Fruit fly (Drosophila melanogaster) whole organism, embryonic: Measurements from ENCODE around the gene Rpt6R.

Source experiments
- Antp ChIP-seq: fragments of 200-800 bp; sonication (Bioruptor generic); optimal IDR thresholded peaks from 3 replicates; lab custom pipeline; 2016; ENCODE audit warnings: missing biosample characterization, missing genetic modification characterization
- Bteb2 ChIP-seq: fragments of 200-800 bp; sonication (Bioruptor generic); optimal IDR thresholded peaks from 2 replicates; lab custom pipeline; 2016; ENCODE audit warnings: missing biosample characterization, missing genetic modification characterization
- CG10147 ChIP-seq: fragments of 200-800 bp; sonication (Bioruptor generic); optimal IDR thresholded peaks from 2 replicates; lab custom pipeline; 2019; ENCODE audit warnings: missing biosample characterization, mild to moderate bottlenecking, missing genetic modification characterization, moderate library complexity
- CG10462 ChIP-seq: fragments of 200-800 bp; sonication (Bioruptor generic); optimal IDR thresholded peaks from 2 replicates; lab custom pipeline; 2016; ENCODE audit warnings: missing biosample characterization, missing genetic modification characterization
- CG10565 ChIP-seq: fragments of 200-800 bp; sonication (Bioruptor generic); optimal IDR thresholded peaks from 3 replicates; lab custom pipeline; 2016; ENCODE audit warnings: missing biosample characterization, mild to moderate bottlenecking, missing genetic modification characterization
- CG11560 ChIP-seq: fragments of 200-800 bp; sonication (Bioruptor generic); IDR thresholded peaks from 3 replicates; pipeline ENCODE4 v1.3.6; 2022; ENCODE audit warnings: missing biosample characterization, missing genetic modification characterization
- CG12104 ChIP-seq: fragments of 200-800 bp; sonication (Bioruptor generic); optimal IDR thresholded peaks from 3 replicates; lab custom pipeline; 2016; ENCODE audit warnings: missing biosample characterization, missing genetic modification characterization
- CG14441 ChIP-seq: fragments of 200-800 bp; sonication (Bioruptor generic); IDR thresholded peaks from 2 replicates; pipeline ENCODE4 v1.3.6; 2022; ENCODE audit warnings: missing biosample characterization, missing genetic modification characterization
- CG14965 ChIP-seq: fragments of 200-800 bp; sonication (Bioruptor generic); optimal IDR thresholded peaks from 2 replicates; lab custom pipeline; 2016; ENCODE audit warnings: missing biosample characterization, missing genetic modification characterization, borderline replicate concordance
- CG15011 ChIP-seq: fragments of 200-800 bp; sonication (Bioruptor generic); optimal IDR thresholded peaks from 3 replicates; lab custom pipeline; 2018; ENCODE audit warnings: missing biosample characterization, mild to moderate bottlenecking, missing genetic modification characterization
- CG17802 ChIP-seq: fragments of 200-800 bp; sonication (Bioruptor generic); optimal IDR thresholded peaks from 2 replicates; lab custom pipeline; 2018; ENCODE audit warnings: missing biosample characterization, mild to moderate bottlenecking, missing genetic modification characterization, moderate library complexity
- CG3163 ChIP-seq: fragments of 200-800 bp; sonication (Bioruptor generic); optimal IDR thresholded peaks from 3 replicates; lab custom pipeline; 2016; ENCODE audit warnings: missing biosample characterization, missing genetic modification characterization
- CG32532 ChIP-seq: fragments of 200-800 bp; sonication (Bioruptor generic); IDR thresholded peaks from 2 replicates; pipeline ENCODE4 v1.3.6; 2022; ENCODE audit warnings: missing biosample characterization, missing genetic modification characterization
- CG34376 ChIP-seq: fragments of 200-800 bp; sonication (Bioruptor generic); optimal IDR thresholded peaks from 2 replicates; lab custom pipeline; 2018; ENCODE audit warnings: missing biosample characterization, mild to moderate bottlenecking, missing genetic modification characterization
- CG4707 ChIP-seq: fragments of 200-800 bp; sonication (Bioruptor generic); optimal IDR thresholded peaks from 2 replicates; lab custom pipeline; 2018; ENCODE audit warnings: missing biosample characterization, mild to moderate bottlenecking, missing genetic modification characterization, moderate library complexity
- CG5245 ChIP-seq: fragments of 200-800 bp; sonication (Bioruptor generic); optimal IDR thresholded peaks from 3 replicates; lab custom pipeline; 2016; ENCODE audit warnings: missing biosample characterization, missing genetic modification characterization
- CG6272 ChIP-seq: fragments of 200-800 bp; sonication (Bioruptor generic); IDR thresholded peaks from 2 replicates; pipeline ENCODE4 v1.3.6; 2022; ENCODE audit warnings: missing biosample characterization, missing genetic modification characterization
- CG6765 ChIP-seq: fragments of 200-800 bp; sonication (Bioruptor generic); optimal IDR thresholded peaks from 3 replicates; lab custom pipeline; 2017; ENCODE audit warnings: missing biosample characterization, mild to moderate bottlenecking, missing genetic modification characterization
- CG7928 ChIP-seq: fragments of 200-800 bp; sonication (Bioruptor generic); optimal IDR thresholded peaks from 2 replicates; lab custom pipeline; 2017; ENCODE audit warnings: missing biosample characterization, mild to moderate bottlenecking, missing genetic modification characterization
- CG8388 ChIP-seq: fragments of 200-800 bp; sonication (Bioruptor generic); optimal IDR thresholded peaks from 2 replicates; lab custom pipeline; 2019; ENCODE audit warnings: missing biosample characterization, mild to moderate bottlenecking, missing genetic modification characterization, moderate library complexity
- MESR4 ChIP-seq: fragments of 200-800 bp; sonication (Bioruptor generic); optimal IDR thresholded peaks from 2 replicates; lab custom pipeline; 2018; ENCODE audit warnings: missing biosample characterization, mild to moderate bottlenecking, missing genetic modification characterization, moderate library complexity
- Med ChIP-seq: fragments of 200-800 bp; sonication (Bioruptor generic); peaks from one replicate; lab custom pipeline; 2016; ENCODE audit warnings: missing biosample characterization, missing genetic modification characterization, mild to moderate bottlenecking, inconsistent platforms, moderate library complexity
- Mes4 ChIP-seq: fragments of 200-800 bp; sonication (Bioruptor generic); optimal IDR thresholded peaks from 2 replicates; lab custom pipeline; 2016; ENCODE audit warnings: missing biosample characterization, missing genetic modification characterization
- Nf-YC ChIP-seq: fragments of 200-800 bp; optimal IDR thresholded peaks from 3 replicates; lab custom pipeline; 2019; ENCODE audit warnings: missing biosample characterization, mild to moderate bottlenecking, missing genetic modification characterization, moderate library complexity
- Poxn ChIP-seq: fragments of 200-800 bp; sonication (Bioruptor generic); IDR thresholded peaks from 2 replicates; pipeline ENCODE4 v1.3.6; 2022; ENCODE audit warnings: missing biosample characterization, missing genetic modification characterization
- ab ChIP-seq: fragments of 200-800 bp; sonication (Bioruptor generic); optimal IDR thresholded peaks from 2 replicates; lab custom pipeline; 2016; ENCODE audit warnings: missing biosample characterization, missing genetic modification characterization
- aop ChIP-seq: fragments of 200-800 bp; sonication (Bioruptor generic); IDR thresholded peaks from 2 replicates; pipeline ENCODE4 v1.3.6; 2022; ENCODE audit warnings: missing biosample characterization, missing genetic modification characterization
- bigmax ChIP-seq: fragments of 200-800 bp; sonication (Bioruptor generic); optimal IDR thresholded peaks from 2 replicates; lab custom pipeline; 2018; ENCODE audit warnings: missing biosample characterization, mild to moderate bottlenecking, missing genetic modification characterization
- cg ChIP-seq: fragments of 200-800 bp; sonication (Bioruptor generic); optimal IDR thresholded peaks from 3 replicates; lab custom pipeline; 2019; ENCODE audit warnings: missing biosample characterization, mild to moderate bottlenecking, missing genetic modification characterization, moderate library complexity
- chinmo ChIP-seq: fragments of 200-800 bp; sonication (Bioruptor generic); IDR thresholded peaks from 4 replicates; pipeline ENCODE4 v1.3.6; 2022; ENCODE audit warnings: missing biosample characterization, missing genetic modification characterization; ENCODE audit not compliant: partially characterized antibody
- ci ChIP-seq: fragments of 200-800 bp; sonication (Bioruptor generic); IDR thresholded peaks from 3 replicates; pipeline ENCODE4 v1.3.6; 2022; ENCODE audit warnings: missing biosample characterization, missing genetic modification characterization
- dati ChIP-seq: fragments of 200-800 bp; sonication (Bioruptor generic); IDR thresholded peaks from 2 replicates; pipeline ENCODE4 v1.3.6; 2022; ENCODE audit warnings: missing biosample characterization, missing genetic modification characterization
- dmrt11E ChIP-seq: fragments of 200-800 bp; sonication (Bioruptor generic); optimal IDR thresholded peaks from 3 replicates; lab custom pipeline; 2018; ENCODE audit warnings: missing biosample characterization, mild to moderate bottlenecking, missing genetic modification characterization, moderate library complexity
- dmrt99B ChIP-seq: fragments of 200-800 bp; sonication (Bioruptor generic); optimal IDR thresholded peaks from 2 replicates; lab custom pipeline; 2018; ENCODE audit warnings: missing biosample characterization, mild to moderate bottlenecking, missing genetic modification characterization, moderate library complexity
- eve ChIP-seq, 2 experiments: fragments of >200 bp; optimal IDR thresholded peaks; 2 replicates each; lab custom pipeline; 2017; ENCODE audit warnings: missing biosample characterization in 2 of 2, missing genetic modification characterization in 2 of 2
- exex ChIP-seq: fragments of 200-800 bp; sonication (Bioruptor generic); optimal IDR thresholded peaks from 4 replicates; lab custom pipeline; 2018; ENCODE audit warnings: missing biosample characterization, mild to moderate bottlenecking, missing genetic modification characterization, moderate library complexity
- gcm2 ChIP-seq: fragments of 200-800 bp; sonication (Bioruptor generic); optimal IDR thresholded peaks from 2 replicates; lab custom pipeline; 2016; ENCODE audit warnings: missing biosample characterization, missing genetic modification characterization
- gem ChIP-seq: fragments of 200-800 bp; sonication (Bioruptor generic); optimal IDR thresholded peaks from 2 replicates; lab custom pipeline; 2019; ENCODE audit warnings: missing biosample characterization, mild to moderate bottlenecking, missing genetic modification characterization, moderate library complexity
- gfzf ChIP-seq: fragments of 200-800 bp; sonication (Bioruptor generic); optimal IDR thresholded peaks from 2 replicates; lab custom pipeline; 2016; ENCODE audit warnings: missing biosample characterization, mild to moderate bottlenecking, missing genetic modification characterization, moderate library complexity
- gsb ChIP-seq: fragments of 200-800 bp; sonication (Bioruptor generic); IDR thresholded peaks from 2 replicates; pipeline ENCODE4 v1.3.6; 2022; ENCODE audit warnings: missing biosample characterization, missing genetic modification characterization
- insv ChIP-seq, 2 experiments: fragments of 200-800 bp; sonication (Bioruptor generic); optimal IDR thresholded peaks; 3 replicates each; lab custom pipeline; 2016 to 2018; ENCODE audit warnings: missing biosample characterization in 2 of 2, missing genetic modification characterization in 2 of 2
- lmd ChIP-seq: fragments of 200-800 bp; sonication (Bioruptor generic); IDR thresholded peaks from 2 replicates; pipeline ENCODE4 v1.3.6; 2022; ENCODE audit warnings: missing biosample characterization, missing genetic modification characterization
- mirr ChIP-seq: fragments of 200-800 bp; sonication (Bioruptor generic); optimal IDR thresholded peaks from 3 replicates; lab custom pipeline; 2018; ENCODE audit warnings: missing biosample characterization, mild to moderate bottlenecking, missing genetic modification characterization
- nerfin-2 ChIP-seq: fragments of 200-800 bp; sonication (Bioruptor generic); IDR thresholded peaks from 2 replicates; pipeline ENCODE4 v1.3.6; 2022; ENCODE audit warnings: missing biosample characterization, missing genetic modification characterization; ENCODE audit not compliant: partially characterized antibody
- org-1 ChIP-seq: fragments of 200-800 bp; sonication (Bioruptor generic); optimal IDR thresholded peaks from 2 replicates; lab custom pipeline; 2017; ENCODE audit warnings: missing biosample characterization, missing genetic modification characterization
- repo ChIP-seq: fragments of 200-800 bp; sonication (Bioruptor generic); optimal IDR thresholded peaks from 2 replicates; lab custom pipeline; 2016; ENCODE audit warnings: missing biosample characterization, missing genetic modification characterization
- rib ChIP-seq: fragments of 200-800 bp; sonication (Bioruptor generic); IDR thresholded peaks from 2 replicates; pipeline ENCODE4 v1.3.6; 2022; ENCODE audit warnings: missing biosample characterization, missing genetic modification characterization
- row ChIP-seq: fragments of 200-800 bp; sonication (Bioruptor generic); IDR thresholded peaks from 3 replicates; pipeline ENCODE4 v1.3.6; 2022; ENCODE audit warnings: missing biosample characterization, missing genetic modification characterization
- toy ChIP-seq: fragments of 200-800 bp; sonication (Bioruptor generic); IDR thresholded peaks from 2 replicates; pipeline ENCODE4 v1.3.6; 2022; ENCODE audit warnings: missing biosample characterization, missing genetic modification characterization
- trh ChIP-seq: fragments of 200-800 bp; sonication (Bioruptor generic); optimal IDR thresholded peaks from 2 replicates; lab custom pipeline; 2016; ENCODE audit warnings: missing biosample characterization, missing genetic modification characterization
- twi ChIP-seq: fragments of 200-800 bp; optimal IDR thresholded peaks from 2 replicates; lab custom pipeline; 2019; ENCODE audit warnings: missing biosample characterization, mild to moderate bottlenecking, missing genetic modification characterization, moderate library complexity

Rpt6R gene

DNA sequence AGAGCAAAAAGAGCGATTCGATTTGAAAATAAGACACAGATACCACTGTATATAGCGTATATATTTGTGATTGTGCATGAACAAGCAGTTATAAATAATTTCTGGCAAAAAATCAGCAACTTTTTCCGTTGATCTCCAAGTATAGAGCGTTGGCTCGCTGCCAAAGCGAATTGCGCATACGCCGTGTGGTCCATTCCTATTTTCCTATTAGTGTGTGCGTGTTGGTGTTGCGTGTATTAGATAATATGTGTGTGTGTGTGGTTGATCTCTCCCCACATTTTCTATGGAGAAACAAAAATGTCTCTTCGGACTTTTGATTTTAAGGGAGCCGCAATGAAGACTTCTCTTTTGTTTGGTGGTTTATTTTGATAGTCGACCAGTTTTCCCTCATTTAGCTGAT, 30.9 kb downstream of the Rpt6R start (continued):
- TF ChIP-seq chinmo (GFP tag; lab: Robert Waterston, UW), result 0 out of 4 replicates have a peak, but pooled peaks have one; percentile 27
- no peak for TF ChIP-seq eve (GFP tag; optimal IDR thresholded peaks at IDR 0.05; lab: Kevin White, UChicago)
- no peak for TF ChIP-seq CG10565 (GFP tag; lab: Kevin White, UChicago)
- no peak for TF ChIP-seq dmrt11E (tag; lab: Kevin White, UChicago)
- no peak for TF ChIP-seq gcm2 (GFP tag; lab: Kevin White, UChicago)
- no peak for TF ChIP-seq CG5245
- no peak for TF ChIP-seq CG34376 (GFP tag; lab: Kevin White, UChicago)
- no peak for TF ChIP-seq dati
- TF ChIP-seq mirr (GFP tag; lab: Kevin White, UChicago), result no peak
- no peak for TF ChIP-seq toy (GFP tag; lab: Robert Waterston, UW)
- no peak for TF ChIP-seq Poxn (GFP tag; lab: Robert Waterston, UW)
- TF ChIP-seq twi, result no peak
- TF ChIP-seq CG14965 (GFP tag; lab: Kevin White, UChicago), result no peak
- peak; percentile 85 for TF ChIP-seq CG3163 (GFP tag; lab: Kevin White, UChicago)
- TF ChIP-seq cg (GFP tag; lab: Kevin White, UChicago), result peak; percentile 57
- 0 out of 3 replicates have a peak, but pooled peaks have one; percentile 15 for TF ChIP-seq ci (GFP tag; lab: Robert Waterston, UW)
- TF ChIP-seq Med, result no peak
- no peak for TF ChIP-seq CG6272 (GFP tag; lab: Robert Waterston, UW)
- TF ChIP-seq gsb (GFP tag; lab: Robert Waterston, UW), result no peak
- TF ChIP-seq lmd (GFP tag; lab: Robert Waterston, UW), result no peak

DNA sequence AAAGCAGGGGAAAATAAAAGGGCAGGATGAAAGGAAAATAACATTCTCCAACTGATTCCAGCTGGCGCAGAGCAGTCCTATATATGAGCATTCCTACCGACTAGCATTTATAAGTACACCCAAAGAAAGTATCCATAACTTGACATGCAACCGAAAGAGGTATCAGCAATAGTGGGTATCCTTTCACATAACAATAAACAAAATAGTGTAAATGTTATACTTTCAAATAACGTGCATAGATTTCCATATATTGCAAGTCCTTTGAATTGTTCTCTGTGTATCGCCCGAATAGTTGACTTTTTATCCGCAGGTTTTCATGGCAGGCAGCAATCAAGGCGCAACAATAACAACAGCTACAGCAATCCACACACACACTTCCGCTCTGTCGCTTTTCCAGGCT, 33.5 kb downstream of the Rpt6R start:
- TF ChIP-seq ab (GFP tag; lab: Kevin White, UChicago) (no peak), CG6765 (GFP tag; lab: Kevin White, UChicago) (peak; percentile 11), CG17802 (tag; lab: Kevin White, UChicago) (no peak), org-1 (GFP tag; lab: Kevin White, UChicago) (peak; percentile 22), row (peak; percentile 53), Antp (GFP tag; lab: Kevin White, UChicago) (peak; percentile 25), insv (GFP tag; optimal IDR thresholded peaks at IDR 0.05; lab: Kevin White, UChicago) (no peak), Mes4 (GFP tag; lab: Kevin White, UChicago) (no peak), CG4707 (GFP tag; lab: Kevin White, UChicago) (no peak), CG11560 (no peak), MESR4 (GFP tag; lab: Kevin White, UChicago) (no peak), CG12104 (GFP tag; lab: Kevin White, UChicago) (no peak), exex (tag; lab: Kevin White, UChicago) (no peak), bigmax (GFP tag; lab: Kevin White, UChicago) (no peak), trh (GFP tag; lab: Kevin White, UChicago) (no peak), Bteb2 (no peak), CG10462 (no peak), aop (GFP tag; lab: Robert Waterston, UW) (no peak), repo (GFP tag; lab: Kevin White, UChicago) (no peak), eve (GFP tag; optimal IDR thresholded peaks at IDR 0.05; lab: Kevin White, UChicago) (no peak), CG8388 (no peak), nerfin-2 (no peak), rib (GFP tag; lab: Robert Waterston, UW) (no peak), CG10147 (peak; percentile 4), dmrt99B (tag; lab: Kevin White, UChicago) (peak; percentile 38), CG14441 (no peak), CG15011 (GFP tag; lab: Kevin White, UChicago) (no peak), gem (tag; lab: Kevin White, UChicago) (peak; percentile 38), Nf-YC (tag; lab: Kevin White, UChicago) (no peak), CG7928 (GFP tag; lab: Kevin White, UChicago) (no peak), CG32532 (GFP tag; lab: Robert Waterston, UW) (peak; percentile 22; the same call in 1 of the 2 replicates), gfzf (GFP tag; lab: Kevin White, UChicago) (no peak)
